Fruit fly (Drosophila melanogaster) whole organism, embryonic: ENCODE results near the gene PGAP1.

Experiments used
- Bdp1 ChIP-seq: fragments of 200-800 bp; sonication (Bioruptor generic); optimal IDR thresholded peaks from 3 replicates; lab custom pipeline; 2016; ENCODE audit warnings: missing biosample characterization, missing genetic modification characterization
- Bgb ChIP-seq: fragments of 200-800 bp; sonication (Bioruptor generic); IDR thresholded peaks from 2 replicates; pipeline ENCODE4 v1.3.6; 2022; ENCODE audit warnings: missing biosample characterization, missing genetic modification characterization; ENCODE audit not compliant: partially characterized antibody
- C15 ChIP-seq: fragments of 200-800 bp; sonication (Bioruptor generic); IDR thresholded peaks from 3 replicates; pipeline ENCODE4 v1.3.6; 2022; ENCODE audit warnings: missing biosample characterization, missing genetic modification characterization
- CG10462 ChIP-seq: fragments of 200-800 bp; sonication (Bioruptor generic); optimal IDR thresholded peaks from 2 replicates; lab custom pipeline; 2016; ENCODE audit warnings: missing biosample characterization, missing genetic modification characterization
- CG11695 ChIP-seq: fragments of 200-800 bp; sonication (Bioruptor generic); IDR thresholded peaks from 3 replicates; pipeline ENCODE4 v1.3.6; 2022; ENCODE audit warnings: missing biosample characterization, missing genetic modification characterization
- CG14014 ChIP-seq: fragments of 200-800 bp; sonication (Bioruptor generic); IDR thresholded peaks from 2 replicates; pipeline ENCODE4 v1.3.6; 2022; ENCODE audit warnings: missing biosample characterization, missing genetic modification characterization
- CG1602 ChIP-seq: fragments of 200-800 bp; sonication (Bioruptor generic); optimal IDR thresholded peaks from 3 replicates; lab custom pipeline; 2016; ENCODE audit warnings: missing biosample characterization, missing genetic modification characterization
- CG17328 ChIP-seq: fragments of 200-800 bp; sonication (Bioruptor generic); IDR thresholded peaks from 2 replicates; pipeline ENCODE4 v1.3.6; 2022; ENCODE audit warnings: missing biosample characterization, missing genetic modification characterization
- CG17385 ChIP-seq: fragments of 200-800 bp; sonication (Bioruptor generic); optimal IDR thresholded peaks from 3 replicates; lab custom pipeline; 2018; ENCODE audit warnings: missing biosample characterization, mild to moderate bottlenecking, missing genetic modification characterization
- CG1832 ChIP-seq: fragments of 200-800 bp; sonication (Bioruptor generic); optimal IDR thresholded peaks from 2 replicates; lab custom pipeline; 2017; ENCODE audit warnings: missing biosample characterization, mild to moderate bottlenecking, missing genetic modification characterization, inconsistent platforms
- CG18764 ChIP-seq: fragments of 200-800 bp; sonication (Bioruptor generic); optimal IDR thresholded peaks from 3 replicates; lab custom pipeline; 2016; ENCODE audit warnings: missing biosample characterization, missing genetic modification characterization
- CG31224 ChIP-seq: fragments of 200-800 bp; sonication (Bioruptor generic); IDR thresholded peaks from 2 replicates; pipeline ENCODE4 v1.3.6; 2022; ENCODE audit warnings: missing biosample characterization, missing genetic modification characterization
- CG32532 ChIP-seq: fragments of 200-800 bp; sonication (Bioruptor generic); IDR thresholded peaks from 2 replicates; pipeline ENCODE4 v1.3.6; 2022; ENCODE audit warnings: missing biosample characterization, missing genetic modification characterization
- CG33213 ChIP-seq: fragments of 200-800 bp; sonication (Bioruptor generic); optimal IDR thresholded peaks from 3 replicates; lab custom pipeline; 2016; ENCODE audit warnings: missing biosample characterization, missing genetic modification characterization
- CG5245 ChIP-seq: fragments of 200-800 bp; sonication (Bioruptor generic); optimal IDR thresholded peaks from 3 replicates; lab custom pipeline; 2016; ENCODE audit warnings: missing biosample characterization, missing genetic modification characterization
- CG5953 ChIP-seq: fragments of 200-800 bp; sonication (Bioruptor generic); IDR thresholded peaks from 2 replicates; pipeline ENCODE4 v1.3.6; 2022; ENCODE audit warnings: missing biosample characterization, missing genetic modification characterization
- CG6175 ChIP-seq: fragments of 200-800 bp; sonication (Bioruptor generic); IDR thresholded peaks from 3 replicates; pipeline ENCODE4 v1.3.6; 2022; ENCODE audit warnings: missing biosample characterization, missing genetic modification characterization
- CG6254 ChIP-seq: fragments of 200-800 bp; sonication (Bioruptor generic); optimal IDR thresholded peaks from 3 replicates; lab custom pipeline; 2017; ENCODE audit warnings: mild to moderate bottlenecking, missing biosample characterization, missing genetic modification reagents, missing genetic modification characterization
- CG7963 ChIP-seq: fragments of 200-800 bp; sonication (Bioruptor generic); IDR thresholded peaks from 3 replicates; pipeline ENCODE4 v1.3.6; 2022; ENCODE audit warnings: missing biosample characterization, missing genetic modification characterization; ENCODE audit not compliant: partially characterized antibody
- CG8478 ChIP-seq: fragments of >200 bp; optimal IDR thresholded peaks from 2 replicates; lab custom pipeline; 2018
- D19A ChIP-seq: fragments of 200-800 bp; optimal IDR thresholded peaks from 3 replicates; lab custom pipeline; 2019; ENCODE audit warnings: missing biosample characterization, mild to moderate bottlenecking, missing genetic modification characterization, moderate library complexity
- Dfd ChIP-seq, 2 experiments: fragments of >200 bp; optimal IDR thresholded peaks; 2 replicates each; lab custom pipeline; 2017; ENCODE audit warnings: missing biosample characterization in 2 of 2, missing genetic modification characterization in 2 of 2
- HLH3B ChIP-seq: fragments of 200-800 bp; sonication (Bioruptor generic); IDR thresholded peaks from 2 replicates; pipeline ENCODE4 v1.3.6; 2022; ENCODE audit warnings: missing biosample characterization, missing genetic modification characterization
- Ssrp ChIP-seq: fragments of 200-800 bp; sonication (Bioruptor generic); optimal IDR thresholded peaks from 2 replicates; lab custom pipeline; 2018; ENCODE audit warnings: missing biosample characterization, mild to moderate bottlenecking, missing genetic modification characterization, moderate library complexity
- Stat92E ChIP-seq, 3 experiments: fragments of >200 bp in 2 of 3; fragments of 200-800 bp in 1 of 3; sonication (Bioruptor generic) in 1 of 3; optimal IDR thresholded peaks; 2 replicates each; lab custom pipeline; 2017 to 2019; ENCODE audit warnings: missing biosample characterization in 3 of 3, missing genetic modification characterization in 3 of 3, mild to moderate bottlenecking in 1 of 3, moderate library complexity in 1 of 3
- ab ChIP-seq: fragments of 200-800 bp; sonication (Bioruptor generic); optimal IDR thresholded peaks from 2 replicates; lab custom pipeline; 2016; ENCODE audit warnings: missing biosample characterization, missing genetic modification characterization
- aop ChIP-seq: fragments of 200-800 bp; sonication (Bioruptor generic); IDR thresholded peaks from 2 replicates; pipeline ENCODE4 v1.3.6; 2022; ENCODE audit warnings: missing biosample characterization, missing genetic modification characterization
- ap ChIP-seq: fragments of 200-800 bp; sonication (Bioruptor generic); IDR thresholded peaks from 2 replicates; pipeline ENCODE4 v1.3.6; 2022; ENCODE audit warnings: missing biosample characterization, missing genetic modification characterization
- ase ChIP-seq: fragments of 200-800 bp; sonication (Bioruptor generic); IDR thresholded peaks from 3 replicates; pipeline ENCODE4 v1.3.6; 2022; ENCODE audit warnings: missing biosample characterization, missing genetic modification characterization
- br ChIP-seq: fragments of >200 bp; optimal IDR thresholded peaks from 2 replicates; lab custom pipeline; 2017
- chm ChIP-seq: fragments of 200-800 bp; sonication (Bioruptor generic); IDR thresholded peaks from 2 replicates; pipeline ENCODE4 v1.3.6; 2022; ENCODE audit warnings: missing biosample characterization, missing genetic modification characterization
- ci ChIP-seq: fragments of 200-800 bp; sonication (Bioruptor generic); IDR thresholded peaks from 3 replicates; pipeline ENCODE4 v1.3.6; 2022; ENCODE audit warnings: missing biosample characterization, missing genetic modification characterization
- fru ChIP-seq: fragments of >200 bp; optimal IDR thresholded peaks from 2 replicates; lab custom pipeline; 2017
- gcm2 ChIP-seq: fragments of 200-800 bp; sonication (Bioruptor generic); optimal IDR thresholded peaks from 2 replicates; lab custom pipeline; 2016; ENCODE audit warnings: missing biosample characterization, missing genetic modification characterization
- gfzf ChIP-seq: fragments of 200-800 bp; sonication (Bioruptor generic); optimal IDR thresholded peaks from 2 replicates; lab custom pipeline; 2016; ENCODE audit warnings: missing biosample characterization, mild to moderate bottlenecking, missing genetic modification characterization, moderate library complexity
- gro ChIP-seq: fragments of 200-800 bp; sonication (Bioruptor generic); optimal IDR thresholded peaks from 2 replicates; lab custom pipeline; 2016; ENCODE audit warnings: missing biosample characterization, missing genetic modification characterization
- her ChIP-seq: fragments of 200-800 bp; sonication (Bioruptor generic); optimal IDR thresholded peaks from 2 replicates; lab custom pipeline; 2016; ENCODE audit warnings: missing biosample characterization, missing genetic modification characterization
- jing ChIP-seq: fragments of 200-800 bp; sonication (Bioruptor generic); optimal IDR thresholded peaks from 2 replicates; lab custom pipeline; 2018; ENCODE audit warnings: missing biosample characterization, mild to moderate bottlenecking, missing genetic modification characterization
- ken ChIP-seq: fragments of 200-800 bp; sonication (Bioruptor generic); IDR thresholded peaks from 3 replicates; pipeline ENCODE4 v1.3.6; 2022; ENCODE audit warnings: missing biosample characterization, missing genetic modification characterization
- kni ChIP-seq: fragments of 200-800 bp; sonication (Bioruptor generic); optimal IDR thresholded peaks from 3 replicates; lab custom pipeline; 2017; ENCODE audit warnings: mild to moderate bottlenecking, missing biosample characterization, missing genetic modification reagents, missing genetic modification characterization
- nmo ChIP-seq: fragments of 200-800 bp; sonication (Bioruptor generic); optimal IDR thresholded peaks from 2 replicates; lab custom pipeline; 2018; ENCODE audit warnings: missing biosample characterization, mild to moderate bottlenecking, missing genetic modification characterization, moderate library complexity
- pfk ChIP-seq: fragments of 200-800 bp; sonication (Bioruptor generic); optimal IDR thresholded peaks from 2 replicates; lab custom pipeline; 2018; ENCODE audit warnings: missing biosample characterization, mild to moderate bottlenecking, missing genetic modification characterization, moderate library complexity
- pros ChIP-seq: fragments of 200-800 bp; sonication (Bioruptor generic); optimal IDR thresholded peaks from 3 replicates; lab custom pipeline; 2019; ENCODE audit warnings: missing biosample characterization, mild to moderate bottlenecking, missing genetic modification characterization, moderate library complexity
- ranshi ChIP-seq: fragments of 200-800 bp; sonication (Bioruptor generic); IDR thresholded peaks from 2 replicates; pipeline ENCODE4 v1.3.6; 2022; ENCODE audit warnings: missing biosample characterization, missing genetic modification characterization
- rib ChIP-seq: fragments of 200-800 bp; sonication (Bioruptor generic); IDR thresholded peaks from 2 replicates; pipeline ENCODE4 v1.3.6; 2022; ENCODE audit warnings: missing biosample characterization, missing genetic modification characterization
- sens-2 ChIP-seq: fragments of 200-800 bp; sonication (Bioruptor generic); IDR thresholded peaks from 2 replicates; pipeline ENCODE4 v1.3.6; 2022; ENCODE audit warnings: missing biosample characterization, missing genetic modification characterization
- stc ChIP-seq: fragments of 200-800 bp; sonication (Bioruptor generic); IDR thresholded peaks from 2 replicates; pipeline ENCODE4 v1.3.6; 2022; ENCODE audit warnings: missing biosample characterization, missing genetic modification characterization
- stwl ChIP-seq: fragments of 200-800 bp; sonication (Bioruptor generic); optimal IDR thresholded peaks from 3 replicates; lab custom pipeline; 2018; ENCODE audit warnings: missing biosample characterization, mild to moderate bottlenecking, missing genetic modification characterization, moderate library complexity
- twi ChIP-seq: fragments of 200-800 bp; optimal IDR thresholded peaks from 2 replicates; lab custom pipeline; 2019; ENCODE audit warnings: missing biosample characterization, mild to moderate bottlenecking, missing genetic modification characterization, moderate library complexity
- unpg ChIP-seq: fragments of 200-800 bp; sonication (Bioruptor generic); optimal IDR thresholded peaks from 3 replicates; lab custom pipeline; 2018; ENCODE audit warnings: missing biosample characterization, mild to moderate bottlenecking, missing genetic modification characterization, moderate library complexity
- wek ChIP-seq: fragments of 200-800 bp; sonication (Bioruptor generic); optimal IDR thresholded peaks from 3 replicates; lab custom pipeline; 2018; ENCODE audit warnings: missing biosample characterization, mild to moderate bottlenecking, missing genetic modification characterization, moderate library complexity

PGAP1 gene

DNA sequence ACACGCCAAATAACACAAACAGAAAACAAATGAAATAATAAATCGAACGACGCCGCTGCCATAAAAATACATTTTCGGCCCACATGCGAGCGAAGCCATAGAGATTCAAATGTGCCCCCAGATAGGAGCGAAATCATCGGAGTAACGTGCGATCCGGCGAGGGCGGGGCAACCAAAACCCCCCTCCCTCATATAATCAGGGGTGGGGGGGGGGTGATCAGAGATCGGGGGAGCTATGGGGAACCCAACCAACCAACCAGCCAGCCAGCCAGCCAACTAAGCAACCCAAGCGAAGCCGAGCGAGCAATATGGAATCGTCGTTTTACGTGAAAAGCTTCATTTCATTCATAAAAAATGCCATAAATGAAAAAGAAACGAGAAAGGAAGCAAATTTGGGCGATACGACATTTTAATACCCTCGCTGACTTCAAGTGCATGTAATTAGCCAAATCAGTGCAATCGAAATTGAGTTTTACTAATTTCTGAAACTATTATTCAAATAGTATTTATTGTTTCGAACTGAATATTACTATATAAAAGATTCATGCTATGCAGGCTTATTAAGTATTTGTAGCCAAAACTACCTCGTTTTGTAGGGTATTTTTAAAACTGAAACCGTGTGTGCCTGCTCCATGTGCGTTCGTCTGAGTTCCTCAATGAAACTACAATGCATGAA, 10.7 kb upstream of the PGAP1 start (continued):
- TF ChIP-seq CG6254 (GFP tag; lab: Kevin White, UChicago), result peak; percentile 46
- TF ChIP-seq CG6175, result peak; percentile 84
- TF ChIP-seq CG8478 (lab: Kevin White, UChicago), result no peak
- 0 out of 2 replicates have a peak, but pooled peaks have one; percentile 33 for TF ChIP-seq CG5953
- TF ChIP-seq CG14014 (GFP tag; lab: Robert Waterston, UW), result no peak
- TF ChIP-seq fru (lab: Kevin White, UChicago), result no peak
- TF ChIP-seq rib (GFP tag; lab: Robert Waterston, UW), result no peak
- no peak for TF ChIP-seq chm (GFP tag; lab: Robert Waterston, UW)
- TF ChIP-seq HLH3B, result peak; percentile 64
- TF ChIP-seq CG32532 (GFP tag; lab: Robert Waterston, UW), result peak; percentile 55; the same call in 1 of the 2 replicates
- 0 out of 3 replicates have a peak, but pooled peaks have one; percentile 19 for TF ChIP-seq C15 (GFP tag; lab: Robert Waterston, UW)
- TF ChIP-seq stc (GFP tag; lab: Robert Waterston, UW), result peak; percentile 54
- no peak for TF ChIP-seq ase (GFP tag; lab: Robert Waterston, UW)
- no peak for TF ChIP-seq pfk (GFP tag; lab: Kevin White, UChicago)
- TF ChIP-seq Ssrp (tag; lab: Kevin White, UChicago), result peak; percentile 67
- peak; percentile 69 for TF ChIP-seq ap (GFP tag; lab: Robert Waterston, UW)
- peak; percentile 48; the same call in 1 of the 2 replicates for TF ChIP-seq CG17328 (GFP tag; lab: Robert Waterston, UW)
- no peak for TF ChIP-seq stwl (tag; lab: Kevin White, UChicago)
- peak; percentile 37 for TF ChIP-seq CG5245
- TF ChIP-seq sens-2 (GFP tag; lab: Robert Waterston, UW), result no peak
- no peak for TF ChIP-seq CG1832 (GFP tag; lab: Kevin White, UChicago)
- TF ChIP-seq Bdp1, result no peak
- TF ChIP-seq gfzf (GFP tag; lab: Kevin White, UChicago), result no peak
- no peak for TF ChIP-seq CG33213 (GFP tag; lab: Kevin White, UChicago)
- TF ChIP-seq pros (GFP tag; lab: Kevin White, UChicago), result no peak
- TF ChIP-seq CG10462 (GFP tag; lab: Kevin White, UChicago), result peak; percentile 33
- TF ChIP-seq gro (GFP tag; lab: Kevin White, UChicago), result peak; percentile 35
- TF ChIP-seq CG17385, result peak; percentile 45
- TF ChIP-seq aop, result no peak
- TF ChIP-seq ranshi, result peak; percentile 40; the same call in 1 of the 2 replicates
- TF ChIP-seq gcm2 (GFP tag; lab: Kevin White, UChicago), result peak; percentile 10
- TF ChIP-seq Stat92E (GFP tag; optimal IDR thresholded peaks at IDR 0.05; lab: Kevin White, UChicago), result peak in 1 of 3 experiments; percentile 13
- TF ChIP-seq CG11695 (GFP tag; lab: Robert Waterston, UW), result peak; percentile 52; the same call in 2 of the 3 replicates
- no peak for TF ChIP-seq ab (GFP tag; lab: Kevin White, UChicago)
- no peak for TF ChIP-seq br (lab: Kevin White, UChicago)
- TF ChIP-seq wek (GFP tag; lab: Kevin White, UChicago), result no peak
- peak; percentile 27 for TF ChIP-seq CG18764
- peak; percentile 52 for TF ChIP-seq CG1602 (GFP tag; lab: Kevin White, UChicago)
- TF ChIP-seq kni (GFP tag; lab: Kevin White, UChicago), result peak; percentile 13
- TF ChIP-seq nmo, result peak; percentile 79
- TF ChIP-seq Bgb (GFP tag; lab: Robert Waterston, UW), result no peak
- TF ChIP-seq ken (GFP tag; lab: Robert Waterston, UW), result peak; percentile 67; the same call in 1 of the 3 replicates
- peak; percentile 80 for TF ChIP-seq unpg (GFP tag; lab: Kevin White, UChicago)
- TF ChIP-seq jing (GFP tag; lab: Kevin White, UChicago), result peak; percentile 48
- peak; percentile 82 for TF ChIP-seq D19A (tag; lab: Kevin White, UChicago)
- TF ChIP-seq ci (GFP tag; lab: Robert Waterston, UW), result peak; percentile 70; the same call in 2 of the 3 replicates
- no peak for TF ChIP-seq CG31224 (GFP tag; lab: Robert Waterston, UW)
- no peak for TF ChIP-seq her
- no peak for TF ChIP-seq CG7963 (GFP tag; lab: Robert Waterston, UW)
- no peak for TF ChIP-seq Dfd (GFP tag; optimal IDR thresholded peaks at IDR 0.05; lab: Kevin White, UChicago)
- TF ChIP-seq twi, result no peak
